Worm (Caenorhabditis elegans): ENCODE results near the gene nhr-137.

- TF ChIP-seq mep-1 (tag; optimal IDR thresholded peaks at IDR 0.05) (no peak), madf-9 (GFP tag; conservative IDR thresholded peaks at IDR 0.05) (no peak), unc-130 (GFP tag; optimal IDR thresholded peaks at IDR 0.05) (no peak), pqm-1 (tag; optimal IDR thresholded peaks at IDR 0.05) (no peak), ztf-11 (tag; optimal IDR thresholded peaks at IDR 0.05) (no peak), ceh-28 (tag; optimal IDR thresholded peaks at IDR 0.05) (no peak), lin-15B (tag; optimal IDR thresholded peaks at IDR 0.05) (no peak), mdl-1 (tag; optimal IDR thresholded peaks at IDR 0.05) (no peak), lin-39 (tag; optimal IDR thresholded peaks at IDR 0.05) (no peak), nhr-237 (tag; optimal IDR thresholded peaks at IDR 0.05) (no peak), pha-4 (GFP tag; IDR thresholded peaks at IDR 0.05) (no peak), pha-4 (tag; optimal IDR thresholded peaks at IDR 0.05) (no peak), unc-62 (GFP tag; optimal IDR thresholded peaks at IDR 0.05 in 1 of 2) (no peak), unc-62 (tag; optimal IDR thresholded peaks at IDR 0.05) (no peak), dmd-8 (GFP tag; IDR thresholded peaks at IDR 0.05) (no peak)
Observed at ce11 chrX:6655163-6655562, 13.6 kb downstream of the nhr-137 start, which contains the start of gene nhr-173.

Measured in whole organism, L4 larva.